Worm (Caenorhabditis elegans): ENCODE data around the gene C08B6.11.

ce11 chrV:10084864-10085263 lies 22.5 kb upstream of the C08B6.11 start, which contains the start of gene R04B5.6:
- TF ChIP-seq tab-1 (GFP tag; IDR thresholded peaks at IDR 0.05) (no peak), med-1 (GFP tag; optimal IDR thresholded peaks at IDR 0.05; ENCODE audit: insufficient read depth) (no peak), ztf-23 (GFP tag; IDR thresholded peaks at IDR 0.05) (no peak), cog-1 (tag; optimal IDR thresholded peaks at IDR 0.05) (no peak), T22C8.4 (GFP tag; IDR thresholded peaks at IDR 0.05) (no peak), ref-1 (GFP tag; conservative IDR thresholded peaks at IDR 0.05) (no peak)
